Fruit fly (Drosophila melanogaster) Kc167 (cell line): ENCODE measurements around the gene CCT3.

ENCODE experiments used
- Myc ChIP-seq: fragments of >200 bp; optimal IDR thresholded peaks from 2 replicates; lab custom pipeline; 2017; ENCODE audit warnings: missing external identifiers
- Sin3A ChIP-seq: fragments of >200 bp; optimal IDR thresholded peaks from 2 replicates; lab custom pipeline; 2018; ENCODE audit warnings: missing external identifiers
- h ChIP-seq: fragments of >200 bp; optimal IDR thresholded peaks from 3 replicates; lab custom pipeline; 2018; ENCODE audit warnings: missing external identifiers
- insv ChIP-seq: fragments of >200 bp; optimal IDR thresholded peaks from 3 replicates; lab custom pipeline; 2018; ENCODE audit warnings: missing external identifiers
- psq ChIP-seq: fragments of >200 bp; optimal IDR thresholded peaks from 2 replicates; lab custom pipeline; 2017; ENCODE audit warnings: missing external identifiers
- ttk ChIP-seq: sonication (Bioruptor generic); optimal IDR thresholded peaks from 2 replicates; lab custom pipeline; 2017; ENCODE audit warnings: missing external identifiers

The CCT3 gene

DNA sequence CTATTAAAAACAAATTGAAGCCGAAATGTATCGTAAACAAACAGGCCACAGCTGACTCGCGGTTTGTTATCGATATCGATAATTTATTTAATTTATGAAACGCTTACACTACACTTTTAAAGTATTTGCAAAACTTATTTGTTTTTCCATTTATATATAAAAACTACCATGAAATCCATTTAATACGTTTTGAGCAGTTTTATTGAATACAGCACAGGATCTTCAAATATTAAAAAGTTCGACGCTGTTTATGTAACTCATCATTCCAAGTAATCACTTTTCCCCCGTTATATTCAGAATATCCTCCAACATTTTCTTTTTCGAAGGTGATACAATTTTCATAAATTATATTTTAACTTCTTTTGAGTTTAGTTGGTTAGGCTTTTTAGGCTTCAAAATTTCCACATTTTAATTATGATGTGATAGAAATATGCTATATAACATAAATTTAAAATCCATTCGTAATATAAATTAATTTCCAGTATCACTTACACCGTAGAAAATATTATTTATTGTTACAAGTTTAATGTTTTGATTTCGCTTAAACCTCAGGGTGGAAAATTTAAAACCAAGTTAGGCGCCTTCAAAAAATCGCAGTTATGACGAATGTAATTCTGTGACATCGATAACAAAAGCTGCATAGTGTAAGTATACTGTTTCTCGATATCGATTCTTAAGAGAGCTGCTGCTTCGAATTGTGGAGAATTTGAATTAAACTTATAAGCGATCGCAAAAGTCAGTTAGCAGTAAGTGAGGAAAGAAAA lies at the start of gene CCT3, which contains the start of gene CG10324:
CCT3 (plus strand) TSS at position 654 of the 764 bp plus-strand sequence.
CG10324 (minus strand) TSS at position 53 of the 764 bp plus-strand sequence.
- TF ChIP-seq Sin3A (lab: Kevin White, UChicago) (no peak), h (no peak), Myc (lab: Kevin White, UChicago) (no peak), psq (lab: Kevin White, UChicago) (no peak), ttk (lab: Kevin White, UChicago) (no peak), insv (lab: Kevin White, UChicago) (no peak)

DNA sequence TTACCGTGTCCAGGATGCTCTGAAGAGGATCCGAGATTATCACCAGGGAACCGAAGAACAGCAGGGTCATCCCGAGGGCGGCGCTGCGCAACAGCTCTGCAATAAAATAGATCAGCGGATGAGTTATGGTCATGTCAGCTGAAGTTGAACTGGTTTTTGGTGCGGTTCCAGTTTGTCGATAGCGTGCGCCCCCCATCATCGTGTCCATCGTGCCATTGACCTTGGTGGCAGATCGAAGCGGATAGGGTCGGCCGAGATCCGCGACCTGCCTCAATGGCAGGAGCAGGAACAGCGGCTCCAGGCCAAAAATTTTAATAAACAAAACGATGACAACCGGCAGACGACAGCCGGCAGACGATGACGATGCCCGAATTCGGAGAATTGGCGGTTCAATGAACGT lies 47.8 kb upstream of the CCT3 start:
- TF ChIP-seq Myc (lab: Kevin White, UChicago) = no peak

DNA sequence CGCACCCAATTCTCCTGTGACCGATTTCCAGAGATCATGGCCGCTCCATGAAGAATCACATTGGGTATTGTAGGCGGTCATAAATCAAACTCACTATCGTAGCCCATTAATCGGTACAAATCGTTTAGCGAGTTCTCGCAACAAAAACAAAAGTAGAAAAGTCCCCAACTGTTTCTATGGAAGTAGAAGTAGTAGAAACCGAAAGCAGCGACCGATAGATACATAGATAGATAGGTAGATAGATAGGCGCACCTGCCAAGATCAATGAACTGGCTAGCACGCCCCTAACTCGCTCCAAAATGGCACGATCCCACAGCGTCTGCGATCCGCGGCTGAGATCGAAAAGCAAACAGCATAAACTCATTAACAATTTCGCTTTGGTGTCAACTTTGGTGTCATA lies 46.7 kb upstream of the CCT3 start:
- TF ChIP-seq psq (lab: Kevin White, UChicago) (no peak), insv (lab: Kevin White, UChicago) (no peak), ttk (lab: Kevin White, UChicago) (no peak), Myc (lab: Kevin White, UChicago) (no peak), h (no peak)

DNA sequence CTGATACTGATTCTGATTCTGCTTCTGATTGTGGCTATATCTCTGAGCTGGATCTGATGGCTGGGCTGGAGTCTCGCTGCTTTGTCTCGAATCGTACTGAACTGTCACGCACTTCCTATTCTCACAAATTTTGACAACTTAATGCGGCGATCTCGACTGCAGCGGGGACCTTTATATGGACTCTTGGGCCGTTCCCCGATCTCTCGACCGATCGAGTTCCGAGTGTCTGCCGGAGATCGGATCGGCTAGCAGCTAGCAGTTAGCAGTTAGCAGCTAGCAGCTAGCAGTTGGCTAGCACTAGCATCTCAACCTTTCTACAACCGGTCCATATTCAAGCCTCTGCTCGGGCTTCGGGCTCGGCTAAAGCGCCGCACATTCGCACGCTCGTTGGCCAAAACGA lies 42.7 kb upstream of the CCT3 start, which contains the start of gene CG10345:
CG10345 (minus strand) TSS at position 147 of the 400 bp plus-strand sequence.
- TF ChIP-seq Sin3A (lab: Kevin White, UChicago) (no peak), ttk (lab: Kevin White, UChicago) (no peak), insv (lab: Kevin White, UChicago) (no peak), Myc (lab: Kevin White, UChicago) (no peak), psq (lab: Kevin White, UChicago) (no peak), h (no peak)

DNA sequence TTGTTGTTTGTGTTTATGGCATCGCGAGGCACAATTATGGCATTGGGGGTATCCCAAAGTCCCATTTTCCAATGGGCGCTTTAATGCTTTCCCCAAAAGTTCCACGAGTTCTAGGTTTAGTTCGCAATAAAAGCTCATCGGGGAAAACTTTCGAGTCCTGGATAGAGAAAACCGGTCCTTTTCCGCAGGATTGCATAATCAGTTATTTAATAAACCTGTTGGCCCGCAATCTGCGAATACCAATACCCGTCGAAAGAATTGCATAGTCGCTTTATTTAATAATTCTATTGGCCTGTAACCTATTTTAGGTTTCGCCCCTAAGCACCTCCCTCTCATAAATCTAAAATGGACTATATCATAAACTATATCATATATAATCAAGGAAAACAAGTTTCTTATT lies 41.5 kb upstream of the CCT3 start:
- TF ChIP-seq psq (lab: Kevin White, UChicago) = no peak
- no peak for TF ChIP-seq h
- no peak for TF ChIP-seq ttk (lab: Kevin White, UChicago)

DNA sequence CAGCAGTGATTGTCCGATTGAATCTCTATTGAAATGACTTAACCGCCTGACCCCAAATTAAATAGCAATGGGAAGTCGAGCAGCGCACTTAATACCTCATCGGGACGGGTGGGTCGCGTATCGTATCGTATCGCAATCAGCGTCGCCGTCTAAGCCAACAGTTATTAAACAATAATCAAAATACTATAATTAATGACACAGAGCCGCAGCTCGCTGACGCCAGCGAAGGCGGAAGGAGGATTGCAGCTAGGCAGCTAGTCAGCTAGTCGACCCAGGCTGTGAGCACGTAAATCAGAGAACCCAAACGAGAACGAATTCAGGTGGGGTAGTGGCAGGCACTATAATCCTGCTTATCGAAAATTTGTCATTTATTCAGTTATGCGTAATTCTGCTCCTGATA lies 38.5 kb upstream of the CCT3 start, which contains the start of gene NPF:
NPF (plus strand) TSS at position 301 of the 400 bp plus-strand sequence.
- no peak for TF ChIP-seq insv (lab: Kevin White, UChicago)
- TF ChIP-seq Sin3A (lab: Kevin White, UChicago) = no peak
- TF ChIP-seq ttk (lab: Kevin White, UChicago) = no peak
- no peak for TF ChIP-seq psq (lab: Kevin White, UChicago)
- no peak for TF ChIP-seq h
- no peak for TF ChIP-seq Myc (lab: Kevin White, UChicago)

DNA sequence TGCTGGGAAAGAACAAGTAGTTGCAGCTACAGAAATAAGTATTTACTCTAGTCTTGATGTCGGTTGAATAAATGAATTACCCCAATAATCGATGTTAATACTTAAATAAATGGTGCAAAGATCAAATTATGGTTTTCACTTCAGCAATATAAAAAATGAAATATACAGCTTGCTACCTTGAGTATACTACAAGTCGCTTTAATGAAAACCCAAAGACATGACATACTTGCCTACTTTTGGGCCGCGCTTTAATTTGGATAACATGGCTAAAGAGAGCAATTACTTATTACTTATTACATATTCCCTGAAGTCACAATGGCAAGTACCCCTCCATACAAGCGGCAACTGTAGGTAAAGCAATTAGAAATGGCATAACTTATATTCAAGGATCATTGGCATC lies 36.2 kb upstream of the CCT3 start:
- TF ChIP-seq ttk (lab: Kevin White, UChicago) = no peak
- no peak for TF ChIP-seq psq (lab: Kevin White, UChicago)
- no peak for TF ChIP-seq insv (lab: Kevin White, UChicago)
- no peak for TF ChIP-seq Myc (lab: Kevin White, UChicago)
- no peak for TF ChIP-seq Sin3A (lab: Kevin White, UChicago)
- TF ChIP-seq h = no peak

DNA sequence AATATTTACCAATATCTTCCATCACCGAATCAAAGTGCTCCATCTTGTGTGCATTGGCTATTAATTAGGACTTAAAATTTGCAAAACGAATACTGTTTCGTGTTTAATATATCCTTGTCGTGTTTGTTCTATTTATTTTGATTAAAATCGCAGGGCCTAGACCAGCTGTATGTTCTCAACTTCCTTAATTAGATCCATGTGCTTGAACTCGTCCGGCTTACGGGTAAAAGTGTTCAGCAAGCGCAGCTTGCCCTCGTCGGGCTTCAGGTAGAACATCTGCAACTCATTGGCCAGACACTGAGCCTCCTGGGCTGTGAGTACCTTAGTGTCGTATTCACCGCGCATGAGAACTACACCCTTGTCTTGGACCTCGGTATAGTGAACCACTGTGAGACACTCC lies 34.1 kb upstream of the CCT3 start, which contains the start of gene CG12783:
CG12783 (minus strand) TSS at position 101 of the 400 bp plus-strand sequence.
- no peak for TF ChIP-seq h
- no peak for TF ChIP-seq psq (lab: Kevin White, UChicago)
- TF ChIP-seq Myc (lab: Kevin White, UChicago) = no peak
- no peak for TF ChIP-seq insv (lab: Kevin White, UChicago)

DNA sequence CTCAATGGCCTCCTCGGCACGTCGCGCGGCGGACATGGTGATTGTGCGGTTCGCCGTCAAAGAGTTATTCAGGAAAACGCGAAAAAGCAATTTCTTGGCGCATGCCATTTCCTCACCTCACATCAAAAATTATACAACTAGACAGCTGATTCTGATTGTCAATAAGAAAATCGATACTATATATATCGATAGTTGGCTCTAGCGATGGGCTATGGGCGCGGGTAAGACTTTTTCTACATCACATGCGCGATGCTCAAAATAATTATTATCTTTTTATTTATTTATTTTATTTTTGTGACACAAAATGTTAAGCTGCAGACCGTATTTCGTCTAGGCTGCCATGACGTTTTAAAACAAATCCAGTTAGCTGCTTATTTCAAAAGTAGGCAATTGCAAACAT lies 33.2 kb upstream of the CCT3 start, which contains the start of gene CG10340:
CG10340 (minus strand) TSS at position 151 of the 400 bp plus-strand sequence.
- TF ChIP-seq h (no peak), psq (lab: Kevin White, UChicago) (no peak), Myc (lab: Kevin White, UChicago) (no peak), Sin3A (lab: Kevin White, UChicago) (no peak), insv (lab: Kevin White, UChicago) (no peak), ttk (lab: Kevin White, UChicago) (no peak)

DNA sequence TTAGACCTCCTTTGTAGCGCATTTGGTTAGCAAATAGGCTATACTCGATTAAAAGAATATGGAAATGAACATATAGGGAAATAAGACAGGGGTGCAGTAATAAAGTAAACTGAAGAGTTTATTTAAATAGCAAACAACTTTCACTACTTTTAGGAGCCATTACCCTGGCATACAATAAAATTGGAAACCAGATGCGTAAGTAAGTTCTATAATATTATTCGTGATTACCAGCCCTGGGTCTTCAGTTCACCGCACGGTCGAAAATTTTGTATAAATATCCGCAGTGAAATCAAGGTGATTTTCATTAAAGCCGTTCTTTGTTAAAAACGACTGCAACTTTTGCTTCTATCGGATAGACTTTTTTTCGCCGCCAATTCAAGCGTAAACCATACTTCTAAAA lies 32.4 kb upstream of the CCT3 start, which contains the start of gene CG17562:
CG17562 (plus strand) TSS at position 301 of the 400 bp plus-strand sequence.
- TF ChIP-seq insv (lab: Kevin White, UChicago) (no peak), Myc (lab: Kevin White, UChicago) (no peak), ttk (lab: Kevin White, UChicago) (no peak), psq (lab: Kevin White, UChicago) (no peak), Sin3A (lab: Kevin White, UChicago) (no peak)

DNA sequence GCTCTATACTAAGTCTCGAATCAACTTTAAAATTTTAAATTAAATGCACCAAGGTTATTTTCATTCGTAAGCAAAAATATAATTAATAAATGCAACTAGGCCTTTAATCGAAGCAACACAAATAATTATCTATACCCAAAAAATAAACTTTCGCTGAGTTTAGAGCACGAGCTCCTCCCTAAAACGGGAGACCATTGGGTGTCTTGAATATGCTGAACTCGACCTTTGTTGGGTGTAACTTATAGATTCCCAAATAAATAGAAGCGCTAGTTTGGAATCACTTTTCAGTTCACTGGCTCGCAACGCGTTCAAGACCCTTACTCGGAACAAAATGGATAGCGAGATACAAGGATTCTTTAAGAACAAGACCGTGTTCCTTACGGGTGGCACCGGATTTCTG lies 29.8 kb upstream of the CCT3 start, which contains the start of gene CG17560:
CG17560 (plus strand) TSS at position 301 of the 400 bp plus-strand sequence.
- TF ChIP-seq insv (lab: Kevin White, UChicago) (no peak), Myc (lab: Kevin White, UChicago) (no peak), Sin3A (lab: Kevin White, UChicago) (no peak), ttk (lab: Kevin White, UChicago) (no peak), h (no peak), psq (lab: Kevin White, UChicago) (no peak)

DNA sequence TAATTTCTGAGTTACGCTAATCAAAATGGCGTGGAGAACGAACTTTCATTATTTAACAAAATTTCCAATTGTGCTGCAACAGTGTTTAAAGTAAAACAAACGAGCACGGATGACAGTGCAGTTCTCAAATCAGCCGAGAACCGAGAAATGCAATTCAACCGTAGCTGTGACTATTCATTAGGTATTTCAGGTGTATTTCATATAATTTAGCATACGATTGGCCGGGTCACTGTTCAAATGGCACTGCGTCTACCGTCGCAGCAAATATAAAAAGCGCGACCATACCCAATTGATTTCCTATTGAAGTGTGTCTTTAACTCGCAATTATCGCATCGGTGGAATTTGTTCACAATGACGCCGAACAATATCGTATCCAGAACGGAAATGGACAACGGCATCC lies 26.9 kb upstream of the CCT3 start, which contains the start of gene CG14893:
CG14893 (plus strand) TSS at position 301 of the 400 bp plus-strand sequence.
- TF ChIP-seq h = no peak
